Fruit fly (Drosophila melanogaster) S2 (cell line): ENCODE data around the gene grass.

Source experiments
- CG8478 ChIP-seq: fragments of >200 bp; optimal IDR thresholded peaks from 2 replicates; lab custom pipeline; 2018
- CTCF ChIP-seq, 2 experiments: fragments of >200 bp; optimal IDR thresholded peaks; 2 replicates each; lab custom pipeline; 2018

DNA sequence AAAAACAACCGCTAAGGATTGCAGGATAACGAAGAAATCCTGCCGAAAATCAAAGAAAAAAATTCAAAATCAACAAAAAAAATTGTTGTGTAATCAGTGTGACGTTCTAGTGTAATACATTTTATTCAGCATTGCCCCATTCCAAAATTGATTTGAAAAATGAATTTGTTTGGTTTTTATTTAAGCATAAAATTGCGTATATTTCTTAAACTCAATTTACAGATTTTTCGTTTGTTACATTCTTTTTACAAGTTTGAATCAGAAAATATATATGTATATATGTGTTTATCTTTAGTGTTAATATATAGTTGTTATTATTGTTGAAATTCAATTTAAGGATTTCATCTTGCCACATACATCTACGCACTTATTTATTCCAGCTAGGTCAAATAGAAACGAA, 33.2 kb upstream of the grass start, which contains the start of gene CG6059:
- TF ChIP-seq CG8478 (lab: Kevin White, UChicago) (no peak), CTCF (optimal IDR thresholded peaks at IDR 0.05; lab: Kevin White, UChicago) (no peak)
